Worm (Caenorhabditis elegans) whole organism, young adult: ENCODE measurements around the gene nhr-139.

Experiments used
- B0336.3 ChIP-seq: fragments of 200-800 bp; sonication (Bioruptor generic); IDR thresholded peaks from 2 replicates; pipeline ENCODE4 v1.3.6; 2022; ENCODE audit warnings: missing genetic modification characterization, missing compliant biosample characterization
- D2030.7 ChIP-seq: fragments of 200-800 bp; sonication (Bioruptor generic); IDR thresholded peaks from 2 replicates; pipeline ENCODE4 v1.3.6; 2022; ENCODE audit warnings: missing genetic modification reagents, missing genetic modification characterization, missing compliant biosample characterization
- F37B4.10 ChIP-seq: fragments of 200-800 bp; sonication (Bioruptor generic); IDR thresholded peaks from 2 replicates; pipeline ENCODE4 v1.3.6; 2022; ENCODE audit warnings: missing genetic modification characterization, missing compliant biosample characterization
- F49E8.2 ChIP-seq: sonication (generic microtip); optimal IDR thresholded peaks from 3 replicates; lab custom pipeline; 2017; ENCODE audit warnings: missing genetic modification characterization, mild to moderate bottlenecking, missing compliant biosample characterization, antibody characterized with exemption, moderate library complexity; ENCODE audit not compliant: insufficient read depth
- K11D2.4 ChIP-seq: fragments of 200-800 bp; sonication (Bioruptor generic); IDR thresholded peaks from 2 replicates; pipeline ENCODE4 v1.3.6; 2022; ENCODE audit warnings: missing genetic modification reagents, missing genetic modification characterization, missing compliant biosample characterization
- K12H6.12 ChIP-seq: fragments of 200-800 bp; sonication (Bioruptor generic); optimal IDR thresholded peaks from 2 replicates; lab custom pipeline; 2018; ENCODE audit warnings: mild to moderate bottlenecking, missing genetic modification characterization, missing compliant biosample characterization
- T07F8.4 ChIP-seq: sonication (generic microtip); optimal IDR thresholded peaks from 2 replicates; lab custom pipeline; 2016; ENCODE audit warnings: mild to moderate bottlenecking, missing genetic modification characterization, moderate library complexity, missing compliant biosample characterization
- Y53F4B.3 ChIP-seq: fragments of 200-800 bp; sonication (Bioruptor generic); IDR thresholded peaks from 2 replicates; pipeline ENCODE4 v1.3.6; 2022; ENCODE audit warnings: missing genetic modification reagents, missing genetic modification characterization, missing compliant biosample characterization
- Y56A3A.18 ChIP-seq: fragments of 200-800 bp; sonication (Bioruptor generic); IDR thresholded peaks from 2 replicates; pipeline ENCODE4 v1.3.6; 2022; ENCODE audit warnings: missing genetic modification reagents, missing genetic modification characterization, missing compliant biosample characterization
- Y67H2A.10 ChIP-seq: fragments of 200-800 bp; sonication (Bioruptor generic); conservative IDR thresholded peaks from 2 replicates; pipeline ENCODE4 v1.3.6; 2022; ENCODE audit warnings: missing genetic modification reagents, missing genetic modification characterization, missing compliant biosample characterization
- ZK185.1 ChIP-seq: sonication (generic microtip); optimal IDR thresholded peaks from 2 replicates; lab custom pipeline; 2016; ENCODE audit warnings: mild to moderate bottlenecking, missing genetic modification characterization, missing compliant biosample characterization; ENCODE audit not compliant: poor library complexity, severe bottlenecking
- ama-1 ChIP-seq, 3 experiments: fragments of 150-350 bp in 1 of 3; sonication (generic microtip) in 2 of 3; optimal IDR thresholded peaks; 2 replicates each; lab custom pipeline; 2014 to 2018; ENCODE audit warnings: missing biosample characterization in 2 of 3, missing genetic modification characterization in 2 of 3, missing genetic modification reagents in 2 of 3
- cebp-2 ChIP-seq: fragments of 200-800 bp; sonication (Bioruptor generic); IDR thresholded peaks from 2 replicates; pipeline ENCODE4 v1.3.6; 2022; ENCODE audit warnings: missing genetic modification characterization, missing compliant biosample characterization
- chd-7 ChIP-seq: sonication (generic microtip); optimal IDR thresholded peaks from 2 replicates; lab custom pipeline; 2016; ENCODE audit warnings: mild to moderate bottlenecking, missing genetic modification characterization, moderate library complexity, missing compliant biosample characterization
- fkh-3 ChIP-seq: sonication (generic microtip); optimal IDR thresholded peaks from 2 replicates; lab custom pipeline; 2016; ENCODE audit warnings: mild to moderate bottlenecking, missing genetic modification characterization, missing compliant biosample characterization
- gei-17 ChIP-seq: fragments of 200-800 bp; sonication (Bioruptor generic); optimal IDR thresholded peaks from 2 replicates; lab custom pipeline; 2018; ENCODE audit warnings: mild to moderate bottlenecking, missing genetic modification characterization, missing compliant biosample characterization
- let-526 ChIP-seq: fragments of 200-800 bp; sonication (Bioruptor generic); IDR thresholded peaks from 2 replicates; pipeline ENCODE4 v1.3.6; 2022; ENCODE audit warnings: missing genetic modification reagents, missing genetic modification characterization, missing compliant biosample characterization
- lin-54 ChIP-seq: fragments of 200-800 bp; sonication (Bioruptor generic); optimal IDR thresholded peaks from 2 replicates; lab custom pipeline; 2018; ENCODE audit warnings: mild to moderate bottlenecking, missing genetic modification characterization, missing compliant biosample characterization
- madf-10 ChIP-seq: sonication (generic microtip); optimal IDR thresholded peaks from 2 replicates; lab custom pipeline; 2016; ENCODE audit warnings: mild to moderate bottlenecking, missing genetic modification characterization, missing compliant biosample characterization
- madf-3 ChIP-seq: fragments of 200-800 bp; sonication (Bioruptor generic); IDR thresholded peaks from 2 replicates; pipeline ENCODE4 v1.3.6; 2022; ENCODE audit warnings: missing genetic modification reagents, missing genetic modification characterization, missing compliant biosample characterization
- madf-6 ChIP-seq: fragments of 200-800 bp; sonication (Bioruptor generic); IDR thresholded peaks from 2 replicates; pipeline ENCODE4 v1.3.6; 2022; ENCODE audit warnings: missing genetic modification reagents, missing genetic modification characterization, missing compliant biosample characterization
- mel-28 ChIP-seq: sonication (generic microtip); optimal IDR thresholded peaks from 2 replicates; lab custom pipeline; 2016; ENCODE audit warnings: borderline replicate concordance, mild to moderate bottlenecking, missing genetic modification characterization, missing compliant biosample characterization
- mes-4 ChIP-seq: sonication (generic microtip); optimal IDR thresholded peaks from 2 replicates; lab custom pipeline; 2016; ENCODE audit warnings: missing genotype, missing genetic modification characterization, missing compliant biosample characterization
- mxl-1 ChIP-seq: sonication (generic microtip); optimal IDR thresholded peaks from 2 replicates; lab custom pipeline; 2016; ENCODE audit warnings: missing genetic modification characterization, missing compliant biosample characterization
- nfyb-1 ChIP-seq: fragments of 200-800 bp; sonication (Bioruptor generic); IDR thresholded peaks from 2 replicates; pipeline ENCODE4 v1.3.6; 2022; ENCODE audit warnings: missing genetic modification reagents, missing genetic modification characterization, missing compliant biosample characterization
- nhr-120 ChIP-seq: fragments of 200-800 bp; sonication (Bioruptor generic); IDR thresholded peaks from 2 replicates; pipeline ENCODE4 v1.3.6; 2022; ENCODE audit warnings: missing genetic modification characterization, missing compliant biosample characterization
- nhr-27 ChIP-seq: fragments of 200-800 bp; sonication (Bioruptor generic); optimal IDR thresholded peaks from 2 replicates; lab custom pipeline; 2018; ENCODE audit warnings: mild to moderate bottlenecking, missing genetic modification characterization, moderate library complexity, missing compliant biosample characterization
- nhr-80 ChIP-seq: sonication (generic microtip); optimal IDR thresholded peaks from 2 replicates; lab custom pipeline; 2016; ENCODE audit warnings: missing genetic modification characterization, missing compliant biosample characterization
- pha-4 ChIP-seq: fragments of 150-350 bp; sonication (generic microtip); optimal IDR thresholded peaks from 2 replicates; lab custom pipeline; 2014; ENCODE audit warnings: missing biosample characterization, missing genetic modification reagents, missing genetic modification characterization
- rpc-1 ChIP-seq, 2 experiments: fragments of 150-350 bp in 1 of 2; sonication (generic microtip) in 1 of 2; optimal IDR thresholded peaks; 2 replicates each; lab custom pipeline; 2014 to 2018; ENCODE audit warnings: missing biosample characterization in 1 of 2, missing genetic modification characterization in 1 of 2, missing genetic modification reagents in 1 of 2, missing genotype in 1 of 2
- snpc-1.3 ChIP-seq: sonication (generic microtip); optimal IDR thresholded peaks from 2 replicates; lab custom pipeline; 2017; ENCODE audit warnings: missing genetic modification characterization, mild to moderate bottlenecking, missing compliant biosample characterization, antibody characterized with exemption, moderate library complexity, missing genotype, missing genetic modification reagents; ENCODE audit not compliant: insufficient read depth
- somi-1 ChIP-seq: fragments of 200-800 bp; sonication (Bioruptor generic); optimal IDR thresholded peaks from 2 replicates; lab custom pipeline; 2018; ENCODE audit warnings: mild to moderate bottlenecking, missing genetic modification characterization, missing compliant biosample characterization
- zfh-2 ChIP-seq: fragments of 200-800 bp; sonication (Bioruptor generic); conservative IDR thresholded peaks from 2 replicates; pipeline ENCODE4 v1.3.6; 2022; ENCODE audit warnings: missing genetic modification reagents, missing genetic modification characterization, missing compliant biosample characterization
- zim-3 ChIP-seq: sonication (generic microtip); optimal IDR thresholded peaks from 2 replicates; lab custom pipeline; 2017; ENCODE audit warnings: mild to moderate bottlenecking, missing genetic modification characterization, moderate library complexity, missing compliant biosample characterization
- ztf-26 ChIP-seq: sonication (generic microtip); optimal IDR thresholded peaks from 2 replicates; lab custom pipeline; 2017; ENCODE audit warnings: missing genetic modification characterization, missing compliant biosample characterization

Gene nhr-139

DNA sequence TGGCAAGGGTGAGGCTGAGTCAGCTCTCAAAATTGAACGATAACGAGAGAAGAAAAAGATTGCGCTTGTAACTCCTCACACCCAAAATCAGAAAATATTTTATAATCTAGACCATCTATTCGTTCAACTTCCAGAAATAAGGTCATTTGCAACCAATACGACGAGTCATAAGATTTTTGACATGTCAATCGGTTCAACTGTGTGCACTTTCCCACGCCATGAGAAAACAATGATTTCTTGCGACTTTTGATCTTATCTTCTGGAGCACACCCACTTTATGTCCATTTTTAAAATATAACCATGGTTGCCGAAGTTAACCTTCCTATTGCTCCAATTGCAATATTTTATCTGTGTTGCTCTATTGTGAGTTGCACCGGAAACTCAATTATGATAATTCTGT, 29.5 kb upstream of the nhr-139 start, which contains the start of gene srsx-32:
Gene srsx-32, plus strand, starts transcription at position 301 of the 400 bp plus-strand sequence.
- TF ChIP-seq mel-28 (tag; lab: Kevin White, UChicago) (no peak), B0336.3 (GFP tag; lab: Robert Waterston, UW) (no peak), K11D2.4 (no peak), cebp-2 (GFP tag; lab: Robert Waterston, UW) (no peak), ama-1 (optimal IDR thresholded peaks at IDR 0.05; lab: Kevin White, UChicago) (no peak), ama-1 (GFP tag; optimal IDR thresholded peaks at IDR 0.05; lab: Kevin White, UChicago) (no peak), lin-54 (GFP tag; lab: Kevin White, UChicago) (no peak), gei-17 (GFP tag; lab: Kevin White, UChicago) (no peak), fkh-3 (tag; lab: Kevin White, UChicago) (no peak), madf-3 (GFP tag; lab: Robert Waterston, UW) (no peak)

DNA sequence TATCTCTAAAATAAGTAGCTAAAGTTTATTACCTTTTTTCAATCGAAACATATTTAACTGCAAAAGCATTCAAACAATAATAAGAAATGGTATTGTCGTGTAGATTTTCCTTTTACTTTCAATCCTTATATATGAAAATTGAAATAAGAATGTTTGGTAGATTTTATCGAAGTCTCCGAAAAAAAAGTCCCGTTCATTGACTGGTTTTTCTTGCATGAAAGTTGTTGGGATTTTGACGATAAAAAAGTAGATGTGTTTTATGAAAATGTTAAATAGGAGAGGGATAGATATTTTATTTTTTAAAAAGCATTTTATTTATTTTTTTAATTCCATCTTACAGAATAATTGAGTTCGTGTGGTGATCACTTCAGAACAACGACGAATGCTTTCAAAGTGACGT, 28.3 kb upstream of the nhr-139 start, which contains the start of gene C33G8.13:
Gene C33G8.13, minus strand, starts transcription at position 101 of the 400 bp plus-strand sequence.
- TF ChIP-seq mes-4 (tag; lab: Kevin White, UChicago) (no peak), somi-1 (GFP tag; lab: Kevin White, UChicago) (no peak), Y53F4B.3 (no peak), nhr-120 (GFP tag; lab: Robert Waterston, UW) (no peak), rpc-1 (optimal IDR thresholded peaks at IDR 0.05; lab: Kevin White, UChicago) (no peak), rpc-1 (tag; optimal IDR thresholded peaks at IDR 0.05; lab: Kevin White, UChicago) (no peak), Y56A3A.18 (GFP tag; lab: Robert Waterston, UW) (no peak), F37B4.10 (GFP tag; lab: Robert Waterston, UW) (no peak), mxl-1 (tag; lab: Kevin White, UChicago) (no peak), madf-6 (GFP tag; lab: Robert Waterston, UW) (no peak), nhr-27 (tag; lab: Kevin White, UChicago) (no peak), ztf-26 (tag; lab: Kevin White, UChicago) (no peak), D2030.7 (GFP tag; lab: Robert Waterston, UW) (no peak), chd-7 (tag; lab: Kevin White, UChicago) (no peak), pha-4 (tag; lab: Kevin White, UChicago) (no peak)

DNA sequence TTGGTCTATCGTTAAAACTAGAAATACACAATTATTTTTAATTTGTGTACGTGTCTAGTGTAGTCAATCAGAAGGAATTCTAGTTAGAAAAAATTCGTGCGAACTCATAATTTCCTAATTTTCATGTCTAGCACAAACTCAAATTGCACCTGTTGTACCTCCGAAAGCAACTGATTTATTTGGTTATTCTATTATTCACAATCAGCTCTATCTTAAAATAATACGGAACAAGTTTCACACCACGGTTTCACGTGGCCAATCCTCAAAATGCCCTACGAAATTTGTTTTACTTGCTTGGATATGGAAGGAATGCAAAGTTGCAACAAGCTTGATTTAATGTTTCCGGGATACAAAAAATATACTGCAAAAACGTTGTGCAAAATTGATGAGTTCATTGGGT, 25.0 kb upstream of the nhr-139 start, which contains the start of gene srw-127:
Gene srw-127, plus strand, starts transcription at position 301 of the 400 bp plus-strand sequence.
- no peak for TF ChIP-seq B0336.3 (GFP tag; lab: Robert Waterston, UW)
- no peak for TF ChIP-seq madf-10 (tag; lab: Kevin White, UChicago)
- TF ChIP-seq F49E8.2 (tag; lab: Kevin White, UChicago) = no peak
- no peak for TF ChIP-seq let-526
- TF ChIP-seq mel-28 (tag; lab: Kevin White, UChicago) = no peak
- TF ChIP-seq zim-3 (tag; lab: Kevin White, UChicago) = no peak
- no peak for TF ChIP-seq T07F8.4 (tag; lab: Kevin White, UChicago)
- no peak for TF ChIP-seq snpc-1.3 (tag; lab: Kevin White, UChicago)

DNA sequence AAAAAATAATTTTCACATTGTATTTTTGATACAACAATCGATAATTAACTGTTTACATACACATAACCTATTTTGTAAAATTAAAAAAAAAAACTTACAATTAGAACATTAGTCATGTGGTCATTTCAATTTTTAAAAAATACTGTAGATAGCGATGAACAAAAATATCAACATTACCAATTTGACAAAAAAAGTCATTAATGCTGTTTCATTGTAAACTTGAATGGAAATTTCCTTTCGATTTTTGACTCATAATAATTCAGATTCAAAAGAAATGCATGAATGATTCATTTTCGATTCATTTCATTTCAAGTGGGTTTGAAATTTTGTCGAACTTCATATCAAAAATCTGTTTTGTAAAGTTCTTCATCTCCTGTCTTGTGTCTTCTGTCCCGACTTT, 21.9 kb upstream of the nhr-139 start, which contains the start of gene C33G8.2:
Gene C33G8.2, plus strand, starts transcription at position 301 of the 400 bp plus-strand sequence.
- TF ChIP-seq zfh-2 (GFP tag; lab: Robert Waterston, UW) (no peak), mel-28 (tag; lab: Kevin White, UChicago) (no peak), K12H6.12 (no peak)

DNA sequence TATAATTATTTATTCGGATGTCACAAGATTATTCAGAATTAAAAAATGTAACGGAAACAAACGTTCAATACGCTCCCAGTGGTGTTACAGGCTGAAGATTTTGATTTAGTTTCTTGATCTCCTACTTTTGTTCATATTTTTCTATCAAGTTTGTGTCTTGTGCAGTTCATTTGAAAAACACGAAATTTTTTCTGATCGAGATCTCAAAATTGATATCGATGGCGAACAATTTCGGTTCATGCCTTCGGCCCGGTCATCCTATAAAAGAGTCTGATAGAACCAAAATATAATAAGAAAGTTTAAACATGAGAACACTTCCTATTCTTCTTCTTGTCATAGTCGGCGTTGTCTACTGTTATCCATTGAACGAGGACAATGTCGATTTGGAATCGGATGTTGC, 19.7 kb upstream of the nhr-139 start, which contains the start of gene drd-10:
Gene drd-10, plus strand, starts transcription at position 301 of the 400 bp plus-strand sequence.
- TF ChIP-seq nhr-80 (no peak), chd-7 (tag; lab: Kevin White, UChicago) (no peak), nfyb-1 (GFP tag; lab: Robert Waterston, UW) (no peak), F49E8.2 (tag; lab: Kevin White, UChicago) (no peak), ZK185.1 (tag; lab: Kevin White, UChicago) (no peak), Y67H2A.10 (GFP tag; lab: Robert Waterston, UW) (no peak)
